Fruit fly (Drosophila melanogaster): ENCODE results near the gene Tmf.

dm6 chrX:6795987-6796691, 48.0 kb upstream of the Tmf start:
- TF ChIP-seq Sin3A (optimal IDR thresholded peaks at IDR 0.05) (no peak), insv (optimal IDR thresholded peaks at IDR 0.05) (no peak)

Measured in Kc167 (cell line).